Fruit fly (Drosophila melanogaster): Measurements from ENCODE around the gene zuc.

- no peak for TF ChIP-seq CG14711 (tag; optimal IDR thresholded peaks at IDR 0.05)
- no peak for TF ChIP-seq CG12768 (GFP tag; optimal IDR thresholded peaks at IDR 0.05)
- no peak for TF ChIP-seq tj (GFP tag; optimal IDR thresholded peaks at IDR 0.05)
- no peak for TF ChIP-seq CG1620 (GFP tag; optimal IDR thresholded peaks at IDR 0.05)
These were observed 23.8 kb downstream of the zuc start for dm6 chr2L:11965610-11966594.
